Worm (Caenorhabditis elegans): Measurements from ENCODE around the gene ZK180.7.

DNA sequence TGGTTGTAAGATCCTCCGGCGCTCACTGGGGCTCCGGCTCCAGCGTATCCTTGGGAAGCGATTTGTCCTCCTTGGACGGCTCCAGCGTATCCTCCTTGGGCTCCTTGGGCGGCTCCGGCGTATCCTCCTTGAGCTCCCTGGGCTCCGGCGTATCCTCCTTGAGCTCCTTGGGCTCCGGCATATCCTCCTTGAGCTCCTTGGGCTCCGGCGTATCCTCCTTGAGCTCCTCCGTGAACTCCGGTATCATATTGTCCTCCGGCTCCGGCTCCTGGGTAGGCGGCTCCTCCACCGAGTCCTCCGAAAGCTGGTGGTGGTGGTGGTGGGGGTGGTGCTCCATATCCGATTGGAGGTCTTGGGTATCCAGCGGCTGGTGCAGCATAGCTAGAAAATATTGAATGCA lies 26.1 kb downstream of the ZK180.7 start:
- TF ChIP-seq him-1 (tag; optimal IDR thresholded peaks at IDR 0.05) (no peak), dao-5 (tag; optimal IDR thresholded peaks at IDR 0.05) (no peak)
